Fruit fly (Drosophila melanogaster) whole organism, pupa: ENCODE measurements around the gene Tctp.
A peak's percentile ranks its signal among the peaks of the same experiment; 100 is the strongest.

Experiments used
- CG10348 ChIP-seq: fragments of 200-800 bp; sonication (Bioruptor generic); IDR thresholded peaks from 2 replicates; pipeline ENCODE4 v1.3.6; 2022; ENCODE audit warnings: missing biosample characterization, missing genetic modification characterization
- CG12605 ChIP-seq: fragments of 200-800 bp; sonication (Bioruptor generic); IDR thresholded peaks from 2 replicates; pipeline ENCODE4 v1.3.6; 2022; ENCODE audit warnings: missing biosample characterization, missing genetic modification characterization
- CG13204 ChIP-seq: fragments of 200-800 bp; sonication (Bioruptor generic); optimal IDR thresholded peaks from 2 replicates; lab custom pipeline; 2018; ENCODE audit warnings: missing biosample characterization, mild to moderate bottlenecking, missing genetic modification characterization, moderate library complexity
- CG14655 ChIP-seq: fragments of 200-800 bp; sonication (Bioruptor generic); optimal IDR thresholded peaks from 3 replicates; lab custom pipeline; 2017; ENCODE audit warnings: mild to moderate bottlenecking, missing biosample characterization, missing genetic modification reagents, missing genetic modification characterization
- CG15710 ChIP-seq: fragments of 200-800 bp; sonication (Bioruptor generic); optimal IDR thresholded peaks from 2 replicates; lab custom pipeline; 2018; ENCODE audit warnings: missing biosample characterization, mild to moderate bottlenecking, missing genetic modification characterization, moderate library complexity
- CG17806 ChIP-seq: fragments of 200-800 bp; sonication (Bioruptor generic); optimal IDR thresholded peaks from 2 replicates; lab custom pipeline; 2018; ENCODE audit warnings: missing biosample characterization, mild to moderate bottlenecking, missing genetic modification characterization, moderate library complexity
- CG32121 ChIP-seq: fragments of 200-800 bp; sonication (Bioruptor generic); IDR thresholded peaks from 2 replicates; pipeline ENCODE4 v1.3.6; 2022; ENCODE audit warnings: missing biosample characterization, missing genetic modification characterization
- CG34367 ChIP-seq: fragments of 200-800 bp; sonication (Bioruptor generic); optimal IDR thresholded peaks from 2 replicates; lab custom pipeline; 2018; ENCODE audit warnings: missing biosample characterization, mild to moderate bottlenecking, missing genetic modification characterization
- CG4496 ChIP-seq: fragments of 200-800 bp; sonication (Bioruptor generic); IDR thresholded peaks from 3 replicates; pipeline ENCODE4 v1.3.6; 2022; ENCODE audit warnings: missing biosample characterization, missing genetic modification characterization
- CG8159 ChIP-seq: fragments of 200-800 bp; sonication (Bioruptor generic); optimal IDR thresholded peaks from 3 replicates; lab custom pipeline; 2018; ENCODE audit warnings: missing biosample characterization, mild to moderate bottlenecking, missing genetic modification characterization, moderate library complexity
- CG8301 ChIP-seq: fragments of 200-800 bp; sonication (Bioruptor generic); optimal IDR thresholded peaks from 2 replicates; lab custom pipeline; 2018; ENCODE audit warnings: missing biosample characterization, mild to moderate bottlenecking, missing genetic modification characterization
- CG9948 ChIP-seq: fragments of 200-800 bp; sonication (Bioruptor generic); optimal IDR thresholded peaks from 2 replicates; lab custom pipeline; 2018; ENCODE audit warnings: missing biosample characterization, mild to moderate bottlenecking, missing genetic modification characterization, moderate library complexity
- D1 ChIP-seq: fragments of 200-800 bp; sonication (Bioruptor generic); optimal IDR thresholded peaks from 2 replicates; lab custom pipeline; 2018; ENCODE audit warnings: missing biosample characterization, mild to moderate bottlenecking, missing genetic modification characterization, moderate library complexity
- EcR ChIP-seq: fragments of 200-800 bp; sonication (Bioruptor generic); optimal IDR thresholded peaks from 3 replicates; lab custom pipeline; 2019; ENCODE audit warnings: missing biosample characterization, missing genetic modification characterization, mild to moderate bottlenecking, moderate library complexity, missing genetic modification reagents
- Ets98B ChIP-seq: fragments of 200-800 bp; sonication (Bioruptor generic); IDR thresholded peaks from 2 replicates; pipeline ENCODE4 v1.3.6; 2022; ENCODE audit warnings: missing biosample characterization, missing genetic modification characterization
- Pif1A ChIP-seq: fragments of 200-800 bp; sonication (Bioruptor generic); optimal IDR thresholded peaks from 3 replicates; lab custom pipeline; 2016; ENCODE audit warnings: missing biosample characterization, missing genetic modification characterization
- Pif1B ChIP-seq: fragments of 200-800 bp; sonication (Bioruptor generic); optimal IDR thresholded peaks from 3 replicates; lab custom pipeline; 2016; ENCODE audit warnings: missing biosample characterization, missing genetic modification characterization
- Snoo ChIP-seq: fragments of 200-800 bp; sonication (Bioruptor generic); optimal IDR thresholded peaks from 3 replicates; lab custom pipeline; 2017; ENCODE audit warnings: missing biosample characterization, mild to moderate bottlenecking, missing genetic modification characterization, inconsistent platforms
- fd96Ca ChIP-seq: fragments of 200-800 bp; sonication (Bioruptor generic); IDR thresholded peaks from 3 replicates; pipeline ENCODE4 v1.3.6; 2022; ENCODE audit warnings: missing biosample characterization, missing genetic modification characterization
- gl ChIP-seq: fragments of 200-800 bp; sonication (Bioruptor generic); optimal IDR thresholded peaks from 2 replicates; lab custom pipeline; 2018; ENCODE audit warnings: missing biosample characterization, mild to moderate bottlenecking, missing genetic modification characterization
- rn ChIP-seq: fragments of 200-800 bp; sonication (Bioruptor generic); IDR thresholded peaks from 2 replicates; pipeline ENCODE4 v1.3.6; 2022; ENCODE audit warnings: missing biosample characterization, missing genetic modification characterization

The Tctp gene

dm6 chr3R:11196648-11197388 lies 13.2 kb upstream of the Tctp start:
- peak; percentile 97 for TF ChIP-seq rn (GFP tag; lab: Robert Waterston, UW)
- TF ChIP-seq CG15710 (tag; lab: Kevin White, UChicago) = peak; percentile 99
- TF ChIP-seq CG9948 (tag; lab: Kevin White, UChicago) = peak; percentile 100
- peak; percentile 99 for TF ChIP-seq CG32121 (GFP tag; lab: Robert Waterston, UW)
- TF ChIP-seq CG4496 (GFP tag; lab: Robert Waterston, UW) = peak; percentile 97
- peak; percentile 97 for TF ChIP-seq EcR (GFP tag; lab: Kevin White, UChicago)
- TF ChIP-seq Snoo = peak; percentile 99
- peak; percentile 99 for TF ChIP-seq CG8159 (tag; lab: Kevin White, UChicago)
- no peak for TF ChIP-seq fd96Ca (GFP tag; lab: Robert Waterston, UW)
- peak; percentile 95 for TF ChIP-seq Ets98B (GFP tag; lab: Robert Waterston, UW)
- TF ChIP-seq CG13204 (GFP tag; lab: Kevin White, UChicago) = peak; percentile 86
- peak; percentile 100 for TF ChIP-seq CG14655 (GFP tag; lab: Kevin White, UChicago)
- peak; percentile 96 for TF ChIP-seq CG34367 (tag; lab: Kevin White, UChicago)
- TF ChIP-seq Pif1A (GFP tag; lab: Kevin White, UChicago) = peak; percentile 44
- peak; percentile 99 for TF ChIP-seq D1 (tag; lab: Kevin White, UChicago)
- peak; percentile 89 for TF ChIP-seq gl (tag; lab: Kevin White, UChicago)
- TF ChIP-seq CG8301 (tag; lab: Kevin White, UChicago) = peak; percentile 99
- TF ChIP-seq CG17806 (tag; lab: Kevin White, UChicago) = peak; percentile 98
- TF ChIP-seq CG12605 (GFP tag; lab: Robert Waterston, UW) = peak; percentile 94
- peak; percentile 97 for TF ChIP-seq CG10348 (GFP tag; lab: Robert Waterston, UW)
- TF ChIP-seq Pif1B (GFP tag; lab: Kevin White, UChicago) = peak; percentile 93

dm6 chr3R:11197389-11197716 lies 12.7 kb upstream of the Tctp start, which contains the start of gene cu:
Gene cu (plus strand): TSS chr3R:11197592.
- TF ChIP-seq CG34367 (tag; lab: Kevin White, UChicago) (no peak), CG9948 (tag; lab: Kevin White, UChicago) (no peak), CG32121 (GFP tag; lab: Robert Waterston, UW) (no peak), EcR (GFP tag; lab: Kevin White, UChicago) (no peak), Pif1A (GFP tag; lab: Kevin White, UChicago) (no peak), gl (tag; lab: Kevin White, UChicago) (no peak), fd96Ca (GFP tag; lab: Robert Waterston, UW) (peak; percentile 93)

- TF ChIP-seq CG32121 (GFP tag; lab: Robert Waterston, UW) (0 out of 2 replicates have a peak, but pooled peaks have one; percentile 14), fd96Ca (GFP tag; lab: Robert Waterston, UW) (peak; percentile 47; the same call in 1 of the 3 replicates), Pif1A (GFP tag; lab: Kevin White, UChicago) (no peak), EcR (GFP tag; lab: Kevin White, UChicago) (no peak), CG12605 (GFP tag; lab: Robert Waterston, UW) (0 out of 2 replicates have a peak, but pooled peaks have one; percentile 35), CG4496 (GFP tag; lab: Robert Waterston, UW) (0 out of 3 replicates have a peak, but pooled peaks have one; percentile 11)
These were observed 12.0 kb upstream of the Tctp start for dm6 chr3R:11198062-11198472.

dm6 chr3R:11199227-11199835 lies 10.7 kb upstream of the Tctp start:
- TF ChIP-seq Snoo (peak; percentile 29), EcR (GFP tag; lab: Kevin White, UChicago) (no peak)

- TF ChIP-seq Pif1A (GFP tag; lab: Kevin White, UChicago) (no peak), CG34367 (tag; lab: Kevin White, UChicago) (no peak), EcR (GFP tag; lab: Kevin White, UChicago) (peak; percentile 94)
- TF ChIP-seq, all 21 proteins: peak for 1
These were observed 9.8 kb upstream of the Tctp start for dm6 chr3R:11200042-11200884.

dm6 chr3R:11200885-11201421 lies 9.1 kb upstream of the Tctp start:
- TF ChIP-seq gl (tag; lab: Kevin White, UChicago) (no peak), rn (GFP tag; lab: Robert Waterston, UW) (no peak), CG17806 (tag; lab: Kevin White, UChicago) (peak; percentile 64), CG8159 (tag; lab: Kevin White, UChicago) (peak; percentile 67), CG4496 (GFP tag; lab: Robert Waterston, UW) (peak; percentile 65; the same call in 2 of the 3 replicates), CG14655 (GFP tag; lab: Kevin White, UChicago) (peak; percentile 67), Ets98B (GFP tag; lab: Robert Waterston, UW) (peak; percentile 57; the same call in 1 of the 2 replicates), D1 (tag; lab: Kevin White, UChicago) (no peak), EcR (GFP tag; lab: Kevin White, UChicago) (no peak), CG8301 (tag; lab: Kevin White, UChicago) (peak; percentile 57), CG15710 (tag; lab: Kevin White, UChicago) (peak; percentile 49), Pif1B (GFP tag; lab: Kevin White, UChicago) (peak; percentile 80), CG13204 (GFP tag; lab: Kevin White, UChicago) (no peak), CG34367 (tag; lab: Kevin White, UChicago) (peak; percentile 24), CG9948 (tag; lab: Kevin White, UChicago) (peak; percentile 50), CG12605 (GFP tag; lab: Robert Waterston, UW) (no peak), Pif1A (GFP tag; lab: Kevin White, UChicago) (peak; percentile 81), CG10348 (GFP tag; lab: Robert Waterston, UW) (no peak), fd96Ca (GFP tag; lab: Robert Waterston, UW) (peak; percentile 71; the same call in 2 of the 3 replicates), CG32121 (GFP tag; lab: Robert Waterston, UW) (peak; percentile 67), Snoo (peak; percentile 62)
